Worm (Caenorhabditis elegans) whole organism, late embryonic: ENCODE measurements around the gene col-38.

ENCODE experiments used
- C38D4.7 ChIP-seq: fragments of 200-800 bp; sonication (Bioruptor generic); optimal IDR thresholded peaks from 2 replicates; lab custom pipeline; 2018; ENCODE audit warnings: mild to moderate bottlenecking, missing genetic modification characterization, moderate library complexity, missing compliant biosample characterization
- Y22D7AL.16 ChIP-seq: sonication (generic microtip); optimal IDR thresholded peaks from 2 replicates; lab custom pipeline; 2016; ENCODE audit warnings: missing genetic modification characterization, missing compliant biosample characterization
- ahr-1 ChIP-seq: sonication (generic microtip); optimal IDR thresholded peaks from 2 replicates; lab custom pipeline; 2016; ENCODE audit warnings: missing genetic modification characterization, missing compliant biosample characterization
- ceh-14 ChIP-seq: sonication (generic microtip); optimal IDR thresholded peaks from 2 replicates; lab custom pipeline; 2016; ENCODE audit warnings: missing genotype, missing genetic modification characterization, missing compliant biosample characterization
- ceh-31 ChIP-seq: sonication (generic microtip); optimal IDR thresholded peaks from 2 replicates; lab custom pipeline; 2016; ENCODE audit warnings: missing genetic modification characterization, missing compliant biosample characterization
- fkh-10 ChIP-seq: fragments of 150-350 bp; optimal IDR thresholded peaks from 2 replicates; lab custom pipeline; 2014; ENCODE audit warnings: missing biosample characterization, missing genetic modification reagents, missing genetic modification characterization
- fkh-6 ChIP-seq: sonication (generic microtip); optimal IDR thresholded peaks from 2 replicates; lab custom pipeline; 2016; ENCODE audit warnings: missing genetic modification characterization, missing compliant biosample characterization
- odd-2 ChIP-seq: sonication (generic microtip); optimal IDR thresholded peaks from 2 replicates; lab custom pipeline; 2017; ENCODE audit warnings: antibody characterized with exemption, mild to moderate bottlenecking, missing genetic modification characterization, missing compliant biosample characterization
- unc-3 ChIP-seq, 2 experiments: fragments of 200-800 bp in 1 of 2; sonication (Bioruptor generic) in 1 of 2; sonication (generic microtip) in 1 of 2; conservative IDR thresholded peaks in 1 of 2; optimal IDR thresholded peaks in 1 of 2; 2 replicates each; pipeline versions ENCODE4 v1.3.6 to Lab custom; 2016 to 2022; ENCODE audit warnings: missing compliant biosample characterization in 2 of 2, missing genetic modification characterization in 2 of 2, missing genetic modification reagents in 1 of 2
- ztf-16 ChIP-seq: sonication (generic microtip); optimal IDR thresholded peaks from 2 replicates; lab custom pipeline; 2017; ENCODE audit warnings: missing genetic modification characterization, missing compliant biosample characterization

- TF ChIP-seq odd-2 (no peak), ceh-31 (tag; lab: Kevin White, UChicago) (peak; percentile 8), fkh-10 (GFP tag; lab: Kevin White, UChicago) (no peak), unc-3 (GFP tag; conservative IDR thresholded peaks at IDR 0.05; lab: Robert Waterston, UW) (no peak), unc-3 (tag; optimal IDR thresholded peaks at IDR 0.05; lab: Kevin White, UChicago) (no peak), fkh-6 (tag; lab: Kevin White, UChicago) (no peak), ztf-16 (tag; lab: Kevin White, UChicago) (no peak), C38D4.7 (GFP tag; lab: Kevin White, UChicago) (no peak), ceh-14 (tag; lab: Kevin White, UChicago) (no peak), Y22D7AL.16 (tag; lab: Kevin White, UChicago) (no peak), ahr-1 (tag; lab: Kevin White, UChicago) (no peak)
These were observed 36.9 kb downstream of the col-38 start for ce11 chrII:8532015-8532414.
